Fruit fly (Drosophila melanogaster): Measurements from ENCODE around the gene Sptr.

Gene Sptr

DNA sequence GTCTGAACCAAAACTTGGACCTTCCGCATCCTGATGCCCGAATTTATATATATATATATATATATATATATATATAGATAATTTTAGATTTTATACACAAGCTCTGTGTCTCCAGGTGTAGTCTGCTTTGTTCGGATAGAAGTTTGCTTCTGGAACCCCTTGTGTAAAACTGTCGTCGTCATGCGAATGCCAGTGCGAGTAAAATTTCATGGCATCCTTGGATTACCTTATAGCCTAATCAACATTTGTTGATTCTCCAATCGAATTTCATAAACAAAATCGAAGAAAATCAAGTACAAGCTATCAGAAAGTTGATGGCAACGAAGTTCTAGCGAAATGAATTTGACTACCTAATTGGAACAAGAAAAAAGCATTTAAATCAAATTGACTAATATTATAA is 6.7 kb downstream of the Sptr start, which contains the start of gene CG32713:
Gene CG32713 (minus strand): TSS at position 101 of the 400 bp plus-strand sequence.
- TF ChIP-seq CG8478 (optimal IDR thresholded peaks at IDR 0.05) (no peak), CTCF (optimal IDR thresholded peaks at IDR 0.05) (no peak)

DNA sequence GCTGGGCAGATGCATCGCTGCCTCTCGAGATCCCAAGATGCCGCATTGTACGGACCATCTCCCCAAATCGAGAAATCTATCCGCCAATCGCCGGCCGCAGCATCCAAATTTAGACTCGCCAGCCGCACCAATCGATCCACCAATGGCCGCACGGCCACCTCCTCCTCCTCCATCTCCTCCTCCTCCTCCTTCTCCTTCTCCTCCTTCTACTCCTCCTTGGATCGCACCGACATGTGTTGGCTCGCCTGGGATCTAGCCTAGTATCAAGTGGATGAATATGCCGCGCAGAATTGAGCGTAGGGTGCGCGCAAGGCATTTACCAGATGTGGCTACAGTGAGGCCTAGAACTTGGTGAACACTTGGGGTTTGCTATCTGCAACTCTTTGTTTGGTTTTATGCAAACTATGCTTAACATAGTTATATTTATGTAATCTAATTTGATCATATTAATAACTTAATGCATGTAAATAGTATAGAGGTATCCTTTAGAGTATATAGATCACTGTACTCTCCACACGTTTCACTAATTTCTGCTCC is 9.2 kb downstream of the Sptr start, which contains the start of gene org-1:
Gene org-1 (minus strand): TSS at position 51 of the 537 bp plus-strand sequence.
- no peak for TF ChIP-seq CTCF (optimal IDR thresholded peaks at IDR 0.05)
- TF ChIP-seq CG8478 (optimal IDR thresholded peaks at IDR 0.05), result no peak

DNA sequence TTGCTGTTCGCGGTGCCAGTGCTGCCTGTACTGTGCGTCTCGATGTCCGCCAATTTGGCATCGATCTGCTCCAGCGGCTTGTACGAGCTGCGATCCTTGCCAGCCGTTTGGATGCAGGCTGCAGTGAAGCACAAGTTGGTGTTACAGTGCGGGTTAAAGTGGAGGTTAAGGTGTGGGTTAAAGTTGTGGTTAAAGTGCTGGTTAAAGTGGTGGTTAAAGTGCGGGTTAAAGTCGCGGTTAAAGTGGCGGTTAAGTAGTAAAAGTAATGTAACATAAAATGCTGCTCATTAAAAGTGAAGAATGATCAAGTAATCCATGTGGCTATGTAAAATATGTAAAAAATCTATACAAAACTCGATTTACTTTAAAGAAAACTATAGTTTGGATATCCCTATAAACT is 12.1 kb downstream of the Sptr start:
- TF ChIP-seq CTCF (optimal IDR thresholded peaks at IDR 0.05), result no peak
- no peak for TF ChIP-seq CG8478 (optimal IDR thresholded peaks at IDR 0.05)

DNA sequence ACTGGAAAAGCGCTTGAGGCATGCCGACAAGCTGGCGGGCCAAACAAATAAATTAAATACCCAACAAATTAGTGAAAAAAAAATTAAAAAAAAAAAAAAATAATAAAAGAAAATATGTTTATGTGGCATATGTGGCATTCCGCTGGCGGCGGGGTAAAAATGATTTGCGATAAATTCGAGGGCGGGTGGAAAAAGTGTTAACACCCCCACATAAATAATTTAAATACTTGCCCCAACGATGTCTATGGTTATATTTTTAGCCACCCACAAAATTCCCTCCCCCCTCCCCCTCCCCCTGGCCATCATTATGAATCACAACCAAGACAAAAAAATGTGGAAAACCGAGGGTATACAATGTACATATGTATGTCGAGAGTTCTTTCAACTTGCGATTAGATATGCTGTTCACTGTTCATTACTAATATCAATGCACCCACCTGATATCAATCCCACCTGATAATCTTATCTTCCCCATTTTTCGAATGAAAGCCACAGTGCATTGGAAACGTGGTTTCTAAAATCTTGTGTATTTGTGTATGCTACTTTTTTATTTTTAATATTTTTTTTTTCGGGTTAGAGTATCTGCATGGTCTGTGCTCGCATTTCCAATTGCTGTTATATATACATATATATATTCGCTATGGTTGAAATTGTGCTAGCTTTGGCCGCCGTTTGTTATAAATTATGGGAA is 13.9 kb downstream of the Sptr start:
- no peak for TF ChIP-seq CTCF (optimal IDR thresholded peaks at IDR 0.05)
- TF ChIP-seq CG8478 (optimal IDR thresholded peaks at IDR 0.05), result no peak

DNA sequence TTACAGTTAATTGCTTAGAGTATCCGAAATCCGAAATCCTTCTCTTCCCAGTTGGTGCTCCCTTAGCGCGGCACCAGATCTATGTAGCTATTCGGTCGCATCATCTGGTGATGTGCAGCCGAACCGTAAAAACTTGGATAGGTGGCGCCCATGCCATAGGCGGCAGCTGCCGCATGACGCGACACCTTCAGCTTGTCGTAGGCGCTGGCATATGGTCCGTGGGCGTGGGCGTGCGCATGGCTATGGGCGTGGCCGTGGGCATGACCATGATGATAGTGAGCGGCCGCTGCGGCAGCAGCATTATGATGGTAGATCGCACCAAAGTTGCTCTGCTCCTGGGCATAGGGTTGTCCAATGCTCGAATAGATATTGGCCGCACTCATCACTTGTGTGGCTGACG is 16.1 kb downstream of the Sptr start:
- TF ChIP-seq CTCF (optimal IDR thresholded peaks at IDR 0.05), result peak; percentile 11 to 23
- no peak for TF ChIP-seq CG8478 (optimal IDR thresholded peaks at IDR 0.05)

DNA sequence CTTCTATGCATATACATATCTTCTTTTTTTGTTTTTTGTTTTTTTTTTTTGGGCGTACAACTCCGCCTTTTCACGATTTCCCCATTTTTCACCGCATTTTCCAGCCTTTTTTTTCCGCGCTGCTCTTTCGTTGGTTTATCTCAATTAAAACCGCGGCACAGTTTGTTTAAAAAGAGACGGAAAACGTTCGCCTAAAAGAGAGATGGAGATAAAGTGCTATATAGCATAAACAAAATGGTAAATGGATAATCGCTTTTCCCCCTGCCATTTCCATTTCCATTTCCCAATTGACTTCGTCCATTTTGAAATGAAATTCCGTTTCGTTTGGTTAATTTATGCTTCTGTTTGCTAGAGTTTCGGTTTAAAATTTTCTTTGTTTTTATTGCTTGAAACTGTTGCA is 17.1 kb downstream of the Sptr start:
- TF ChIP-seq CG8478 (optimal IDR thresholded peaks at IDR 0.05) (no peak), CTCF (optimal IDR thresholded peaks at IDR 0.05) (no peak)

DNA sequence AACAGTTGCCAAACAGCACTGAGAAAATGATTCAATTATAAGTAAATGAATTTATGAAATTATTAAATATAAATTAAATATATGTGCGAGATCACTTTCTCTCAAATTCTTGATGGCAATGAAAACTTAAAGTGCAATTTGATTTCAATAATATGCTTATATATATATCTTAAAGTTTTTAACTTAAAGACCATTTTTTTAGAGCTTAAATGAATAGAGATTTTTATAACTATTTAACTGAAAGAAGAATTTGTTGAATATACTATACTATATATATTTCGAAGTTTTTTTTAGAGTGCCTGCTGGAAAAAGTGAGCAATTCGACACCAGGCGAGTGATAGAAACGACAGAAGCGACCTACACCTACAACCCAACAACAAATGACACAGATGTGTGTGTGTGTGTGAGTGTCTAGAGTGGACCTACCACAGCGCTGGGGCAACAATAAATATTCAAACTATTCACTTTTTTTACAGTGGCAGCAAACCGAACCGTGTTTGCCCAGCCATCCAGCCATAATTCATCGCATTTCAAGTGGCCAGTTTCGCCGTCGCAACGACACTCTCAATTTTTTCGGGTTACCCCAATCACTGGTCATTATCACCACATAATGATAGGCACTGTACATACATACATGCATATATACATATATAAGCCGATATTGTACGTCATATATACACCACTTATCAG is 19.2 kb downstream of the Sptr start:
- TF ChIP-seq CTCF (optimal IDR thresholded peaks at IDR 0.05) (no peak), CG8478 (optimal IDR thresholded peaks at IDR 0.05) (no peak)

DNA sequence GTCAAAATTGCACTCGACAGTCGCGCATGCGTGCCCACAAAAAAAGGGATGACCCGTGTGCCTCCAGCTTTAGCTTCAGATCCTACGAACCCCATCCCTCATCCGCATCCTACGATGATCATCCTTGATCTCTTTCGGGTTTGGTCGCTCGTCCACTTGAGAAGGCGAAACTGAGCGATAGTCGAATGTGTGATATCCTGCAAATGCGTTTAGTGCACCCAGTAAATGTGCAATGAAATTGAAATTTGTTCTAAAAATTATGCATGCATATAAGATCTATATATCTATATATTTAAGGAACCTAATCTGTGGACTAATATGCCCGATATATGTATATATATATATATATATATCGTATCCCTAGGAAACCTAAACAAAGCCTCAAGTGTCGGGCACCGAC is 20.0 kb downstream of the Sptr start:
- TF ChIP-seq CG8478 (optimal IDR thresholded peaks at IDR 0.05), result no peak
- no peak for TF ChIP-seq CTCF (optimal IDR thresholded peaks at IDR 0.05)

DNA sequence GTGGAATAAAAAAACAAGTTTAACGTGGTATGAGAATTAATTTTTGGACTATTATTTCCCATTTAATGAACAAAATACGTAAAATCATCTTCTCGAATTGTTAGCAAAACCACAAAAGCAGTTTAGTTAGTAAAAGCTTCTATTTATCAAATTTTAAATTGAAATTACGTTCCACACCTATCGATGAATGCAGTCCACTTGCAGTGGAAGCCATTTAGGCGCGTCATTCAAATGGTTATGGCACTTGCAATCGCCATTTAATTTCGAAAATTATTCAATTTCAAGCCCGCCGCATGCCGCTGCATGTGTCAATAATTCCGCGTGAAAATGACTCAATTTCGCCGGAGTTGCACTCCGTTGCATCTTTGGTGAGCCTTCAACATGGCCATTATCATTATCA is 21.3 kb downstream of the Sptr start:
- TF ChIP-seq CG8478 (optimal IDR thresholded peaks at IDR 0.05), result no peak
- no peak for TF ChIP-seq CTCF (optimal IDR thresholded peaks at IDR 0.05)

DNA sequence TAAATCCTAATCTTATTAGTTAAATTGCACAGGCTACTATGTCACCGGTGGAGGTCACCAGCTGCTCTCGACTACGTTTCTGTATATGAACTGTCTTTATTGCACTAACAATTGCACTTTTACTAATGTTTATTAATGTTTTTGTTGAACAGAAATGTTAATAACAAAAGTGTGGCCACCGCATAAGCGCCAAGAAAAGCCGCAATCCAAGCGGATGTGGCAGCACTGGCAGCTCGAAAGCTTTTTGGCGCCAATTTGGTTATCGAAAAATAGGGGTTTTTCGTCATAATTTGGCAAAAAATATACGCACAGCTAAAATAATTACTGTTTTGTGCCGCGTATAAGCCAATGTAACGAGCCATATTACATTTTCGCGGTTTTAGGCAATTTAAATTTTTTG is 22.1 kb downstream of the Sptr start, which contains the start of gene CG12123:
Gene CG12123 (minus strand): TSS at position 188 of the 400 bp plus-strand sequence.
- TF ChIP-seq CTCF (optimal IDR thresholded peaks at IDR 0.05), result no peak
- TF ChIP-seq CG8478 (optimal IDR thresholded peaks at IDR 0.05), result no peak

DNA sequence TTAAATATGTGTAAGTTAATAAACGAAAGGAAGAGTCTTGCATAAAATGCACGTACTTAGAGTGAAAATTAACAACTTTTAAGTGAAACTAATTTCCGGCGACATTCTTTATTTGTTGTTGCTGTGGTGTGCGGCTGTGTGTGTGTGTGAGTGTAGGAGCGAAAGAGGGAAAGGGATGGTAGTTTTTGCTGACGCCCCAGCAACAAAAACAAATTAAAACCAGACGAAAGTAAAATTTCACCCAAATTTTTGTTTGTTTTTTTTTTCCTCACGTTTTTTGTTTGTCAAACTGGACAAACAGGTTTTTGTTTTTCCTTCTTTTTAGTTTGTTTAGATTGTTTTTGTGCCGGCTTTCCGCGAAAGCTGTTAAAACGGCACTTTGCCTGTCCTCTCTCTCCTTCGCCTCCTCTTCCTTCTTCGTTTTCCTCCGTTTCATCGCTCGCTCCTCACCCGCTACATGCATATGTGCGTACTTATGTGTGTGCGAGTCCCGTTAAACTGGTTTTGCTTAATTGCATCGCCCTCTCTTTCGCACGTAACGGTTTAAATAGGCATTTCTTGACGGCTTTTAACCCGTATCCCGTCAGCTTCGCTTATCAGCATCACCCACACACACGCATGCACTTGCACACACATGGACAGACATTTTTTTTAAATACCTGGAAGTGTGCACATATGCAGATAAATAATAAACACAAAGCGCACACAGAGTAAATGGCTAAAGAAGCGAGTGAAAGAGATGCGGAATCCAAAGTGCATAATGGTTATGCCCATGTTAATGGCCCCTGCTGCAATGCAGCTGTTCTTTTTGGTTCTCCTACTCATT is 26.7 kb downstream of the Sptr start, which contains the start of gene Miga:
Gene Miga (minus strand): TSS at position 536 of the 826 bp plus-strand sequence.
- TF ChIP-seq CG8478 (optimal IDR thresholded peaks at IDR 0.05), result no peak
- no peak for TF ChIP-seq CTCF (optimal IDR thresholded peaks at IDR 0.05)

DNA sequence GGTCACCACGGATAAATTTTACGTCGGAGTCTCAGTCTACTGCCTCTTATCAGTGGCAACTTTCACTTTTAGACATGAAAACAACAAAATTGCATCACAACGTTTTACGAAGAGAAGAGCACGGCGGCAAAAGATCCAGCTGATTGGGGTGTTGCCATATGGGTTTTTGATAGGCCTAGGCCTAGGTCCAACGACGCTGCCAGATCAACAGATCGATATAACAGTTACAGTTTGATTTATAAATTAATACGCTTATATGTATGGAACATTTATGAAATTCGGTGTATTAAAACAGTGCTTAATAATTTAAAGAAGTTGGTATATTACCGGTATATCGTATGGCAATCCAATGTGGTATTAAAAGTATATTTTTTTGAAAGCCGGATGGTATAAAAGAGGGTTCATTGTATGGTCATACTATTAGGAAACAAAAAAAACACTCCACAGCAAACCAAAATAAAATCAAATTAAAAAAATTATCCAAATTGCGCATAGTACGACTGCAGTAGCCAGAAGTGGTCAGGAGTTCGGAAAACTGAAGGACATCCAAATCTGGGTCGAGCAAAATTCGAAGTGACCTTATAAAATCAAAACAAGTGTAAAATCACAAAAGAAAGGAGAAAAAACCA is 27.5 kb downstream of the Sptr start, which contains the start of gene CG1440:
Gene CG1440 (plus strand): TSS at position 402 of the 629 bp plus-strand sequence.
- TF ChIP-seq CTCF (optimal IDR thresholded peaks at IDR 0.05) (no peak), CG8478 (optimal IDR thresholded peaks at IDR 0.05) (no peak)

DNA sequence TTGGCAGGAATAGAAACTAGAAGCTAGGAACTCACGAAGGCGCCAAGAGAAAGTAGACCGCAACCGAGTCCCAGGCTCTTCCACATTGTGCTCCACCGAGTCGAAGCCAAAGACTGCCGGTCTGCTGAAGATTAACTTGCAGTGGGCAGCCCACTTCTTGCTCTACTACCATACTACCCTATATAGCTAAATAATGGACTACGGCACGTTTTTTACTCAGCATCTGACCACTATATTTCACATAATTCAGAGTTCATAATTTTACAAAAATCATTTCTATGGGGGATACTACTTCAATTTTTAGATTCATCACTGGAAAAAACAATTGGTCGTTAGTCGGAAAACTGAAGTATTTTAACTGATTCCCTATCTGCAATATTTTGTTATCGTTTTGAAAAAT is 30.5 kb downstream of the Sptr start, which contains the start of gene CG32712:
Gene CG32712 (minus strand): TSS at position 101 of the 400 bp plus-strand sequence.
- TF ChIP-seq CTCF (optimal IDR thresholded peaks at IDR 0.05), result no peak
- TF ChIP-seq CG8478 (optimal IDR thresholded peaks at IDR 0.05), result no peak

DNA sequence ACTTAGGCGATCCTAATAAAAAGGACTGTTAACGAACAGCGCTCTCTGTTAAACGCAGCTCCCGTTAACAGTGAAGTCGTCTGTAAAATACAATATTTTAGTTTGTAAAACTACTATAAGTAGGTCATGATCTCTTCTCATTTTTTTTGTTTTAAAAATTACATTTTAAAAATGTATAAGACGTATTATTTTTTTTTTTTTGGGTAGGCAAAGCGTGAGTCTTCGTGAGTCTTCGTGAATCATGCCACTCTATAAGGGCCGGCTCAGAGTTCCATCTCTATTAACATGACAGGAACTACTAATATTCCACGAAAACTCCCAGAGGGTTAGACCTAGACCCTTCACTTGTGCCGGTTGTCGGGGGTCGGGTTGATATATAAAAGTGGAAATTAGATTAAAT is 41.6 kb downstream of the Sptr start:
- TF ChIP-seq CTCF (optimal IDR thresholded peaks at IDR 0.05) (no peak), CG8478 (optimal IDR thresholded peaks at IDR 0.05) (no peak)
